Fruit fly (Drosophila melanogaster) whole organism, prepupa: ENCODE measurements around the gene Nnf1b.
A peak's percentile ranks its signal among the peaks of the same experiment; 100 is the strongest.

ENCODE experiments used
- CG10631 ChIP-seq: fragments of 200-800 bp; sonication (Bioruptor generic); optimal IDR thresholded peaks from 2 replicates; lab custom pipeline; 2016; ENCODE audit warnings: missing biosample characterization, missing genetic modification characterization
- CG11294 ChIP-seq: fragments of 200-800 bp; sonication (Bioruptor generic); IDR thresholded peaks from 2 replicates; pipeline ENCODE4 v1.3.6; 2022; ENCODE audit warnings: missing biosample characterization, missing genetic modification characterization
- CG11762 ChIP-seq: fragments of 200-800 bp; sonication (Bioruptor generic); optimal IDR thresholded peaks from 3 replicates; lab custom pipeline; 2016; ENCODE audit warnings: missing biosample characterization, missing genetic modification characterization; ENCODE audit not compliant: insufficient read depth
- CG11902 ChIP-seq: fragments of 200-800 bp; sonication (Bioruptor generic); optimal IDR thresholded peaks from 3 replicates; lab custom pipeline; 2016; ENCODE audit warnings: missing biosample characterization, missing genetic modification characterization
- CG1621 ChIP-seq: fragments of 200-800 bp; sonication (Bioruptor generic); optimal IDR thresholded peaks from 3 replicates; lab custom pipeline; 2018; ENCODE audit warnings: missing biosample characterization, mild to moderate bottlenecking, missing genetic modification characterization
- CG16779 ChIP-seq: fragments of 200-800 bp; sonication (Bioruptor generic); optimal IDR thresholded peaks from 3 replicates; lab custom pipeline; 2017; ENCODE audit warnings: missing biosample characterization, mild to moderate bottlenecking, missing genetic modification characterization
- CG31627 ChIP-seq: fragments of 200-800 bp; sonication (Bioruptor generic); optimal IDR thresholded peaks from 3 replicates; lab custom pipeline; 2016; ENCODE audit warnings: missing biosample characterization, missing genetic modification characterization
- CG34406 ChIP-seq: fragments of 200-800 bp; sonication (Bioruptor generic); optimal IDR thresholded peaks from 3 replicates; lab custom pipeline; 2016; ENCODE audit warnings: missing biosample characterization, missing genetic modification characterization
- CG3919 ChIP-seq: fragments of 200-800 bp; sonication (Bioruptor generic); optimal IDR thresholded peaks from 3 replicates; lab custom pipeline; 2016; ENCODE audit warnings: missing biosample characterization, missing genetic modification characterization
- CG4318 ChIP-seq: fragments of 200-800 bp; sonication (Bioruptor generic); optimal IDR thresholded peaks from 3 replicates; lab custom pipeline; 2017; ENCODE audit warnings: missing biosample characterization, mild to moderate bottlenecking, missing genetic modification characterization
- CG6163 ChIP-seq: fragments of 200-800 bp; sonication (Bioruptor generic); IDR thresholded peaks from 3 replicates; pipeline ENCODE4 v1.3.6; 2022; ENCODE audit warnings: missing biosample characterization, missing genetic modification characterization
- CG6276 ChIP-seq: fragments of 200-800 bp; sonication (Bioruptor generic); optimal IDR thresholded peaks from 2 replicates; lab custom pipeline; 2017; ENCODE audit warnings: missing biosample characterization, mild to moderate bottlenecking, missing genetic modification characterization
- CG6792 ChIP-seq: fragments of 200-800 bp; sonication (Bioruptor generic); optimal IDR thresholded peaks from 3 replicates; lab custom pipeline; 2016; ENCODE audit warnings: missing biosample characterization, missing genetic modification characterization
- CG6854 ChIP-seq: fragments of 200-800 bp; sonication (Bioruptor generic); optimal IDR thresholded peaks from 2 replicates; lab custom pipeline; 2017; ENCODE audit warnings: missing biosample characterization, mild to moderate bottlenecking, missing genetic modification characterization
- CG8119 ChIP-seq: fragments of 200-800 bp; sonication (Bioruptor generic); IDR thresholded peaks from 3 replicates; pipeline ENCODE4 v1.3.6; 2022; ENCODE audit warnings: missing biosample characterization, missing genetic modification characterization
- CG9139 ChIP-seq: fragments of 200-800 bp; sonication (Bioruptor generic); optimal IDR thresholded peaks from 3 replicates; lab custom pipeline; 2017; ENCODE audit warnings: missing biosample characterization, mild to moderate bottlenecking, missing genetic modification characterization
- Eip78C ChIP-seq: fragments of 200-800 bp; sonication (Bioruptor generic); peaks from one replicate; lab custom pipeline; 2016; ENCODE audit warnings: missing biosample characterization, missing genetic modification characterization
- Eip93F ChIP-seq: fragments of 200-800 bp; sonication (Bioruptor generic); optimal IDR thresholded peaks from 2 replicates; lab custom pipeline; 2016; ENCODE audit warnings: missing biosample characterization, mild to moderate bottlenecking, missing genetic modification characterization
- Ets21C ChIP-seq: fragments of 200-800 bp; sonication (Bioruptor generic); optimal IDR thresholded peaks from 3 replicates; lab custom pipeline; 2016; ENCODE audit warnings: missing biosample characterization, missing genetic modification characterization
- Ets96B ChIP-seq: fragments of 200-800 bp; optimal IDR thresholded peaks from 2 replicates; lab custom pipeline; 2019; ENCODE audit warnings: missing biosample characterization, mild to moderate bottlenecking, missing genetic modification characterization, moderate library complexity
- Hr39 ChIP-seq: fragments of 200-800 bp; sonication (Bioruptor generic); optimal IDR thresholded peaks from 2 replicates; lab custom pipeline; 2016; ENCODE audit warnings: missing biosample characterization, missing genetic modification characterization
- Lpt ChIP-seq: fragments of 200-800 bp; sonication (Bioruptor generic); optimal IDR thresholded peaks from 3 replicates; lab custom pipeline; 2016; ENCODE audit warnings: missing biosample characterization, missing genetic modification characterization
- OdsH ChIP-seq: fragments of 200-800 bp; sonication (Bioruptor generic); optimal IDR thresholded peaks from 3 replicates; lab custom pipeline; 2016; ENCODE audit warnings: missing biosample characterization, missing genetic modification characterization
- Smox ChIP-seq: fragments of 200-800 bp; sonication (Bioruptor generic); optimal IDR thresholded peaks from 3 replicates; lab custom pipeline; 2016; ENCODE audit warnings: missing biosample characterization, missing genetic modification characterization
- Sox102F ChIP-seq: fragments of 200-800 bp; sonication (Bioruptor generic); optimal IDR thresholded peaks from 2 replicates; lab custom pipeline; 2016; ENCODE audit warnings: missing biosample characterization, mild to moderate bottlenecking, missing genetic modification characterization
- Sox15 ChIP-seq: fragments of 200-800 bp; sonication (Bioruptor generic); optimal IDR thresholded peaks from 3 replicates; lab custom pipeline; 2016; ENCODE audit warnings: missing biosample characterization, missing genetic modification characterization
- dac ChIP-seq: fragments of 200-800 bp; sonication (Bioruptor generic); optimal IDR thresholded peaks from 2 replicates; lab custom pipeline; 2017; ENCODE audit warnings: missing biosample characterization, mild to moderate bottlenecking, missing genetic modification characterization
- dsx ChIP-seq: fragments of 200-800 bp; optimal IDR thresholded peaks from 3 replicates; lab custom pipeline; 2019; ENCODE audit warnings: missing biosample characterization, mild to moderate bottlenecking, missing genetic modification characterization, moderate library complexity; ENCODE audit not compliant: poor library complexity, severe bottlenecking
- eg ChIP-seq: fragments of 200-800 bp; sonication (Bioruptor generic); IDR thresholded peaks from 3 replicates; pipeline ENCODE4 v1.3.6; 2022; ENCODE audit warnings: missing biosample characterization, missing genetic modification characterization
- esn ChIP-seq: fragments of 200-800 bp; sonication (Bioruptor generic); optimal IDR thresholded peaks from 2 replicates; lab custom pipeline; 2016; ENCODE audit warnings: missing biosample characterization, mild to moderate bottlenecking, missing genetic modification characterization, moderate library complexity
- fkh ChIP-seq: fragments of 200-800 bp; sonication (Bioruptor generic); optimal IDR thresholded peaks from 3 replicates; lab custom pipeline; 2017; ENCODE audit warnings: missing biosample characterization, mild to moderate bottlenecking, missing genetic modification characterization, moderate library complexity
- net ChIP-seq: fragments of 200-800 bp; sonication (Bioruptor generic); optimal IDR thresholded peaks from 3 replicates; lab custom pipeline; 2016; ENCODE audit warnings: missing biosample characterization, missing genetic modification characterization
- pdm3 ChIP-seq: fragments of 200-800 bp; sonication (Bioruptor generic); optimal IDR thresholded peaks from 3 replicates; lab custom pipeline; 2016; ENCODE audit warnings: missing biosample characterization, missing genetic modification characterization
- topi ChIP-seq: fragments of 200-800 bp; sonication (Bioruptor generic); optimal IDR thresholded peaks from 3 replicates; lab custom pipeline; 2016; ENCODE audit warnings: missing biosample characterization, missing genetic modification characterization
- vri ChIP-seq: fragments of 200-800 bp; sonication (Bioruptor generic); optimal IDR thresholded peaks from 3 replicates; lab custom pipeline; 2016; ENCODE audit warnings: missing biosample characterization, mild to moderate bottlenecking, missing genetic modification characterization

Gene Nnf1b

dm6 chr2L:810277-810676 is at the start of gene Nnf1b:
Nnf1b (plus strand) TSS chr2L:810577.
- no peak for TF ChIP-seq CG6163 (GFP tag; lab: Robert Waterston, UW)
- TF ChIP-seq Hr39, result no peak
- no peak for TF ChIP-seq esn (GFP tag; lab: Kevin White, UChicago)
- no peak for TF ChIP-seq Sox102F
- no peak for TF ChIP-seq CG11902 (GFP tag; lab: Kevin White, UChicago)
- TF ChIP-seq pdm3, result no peak
- TF ChIP-seq CG9139 (GFP tag; lab: Kevin White, UChicago), result no peak
- TF ChIP-seq eg (GFP tag; lab: Robert Waterston, UW), result no peak
- TF ChIP-seq dac, result no peak
- no peak for TF ChIP-seq Ets96B (tag; lab: Kevin White, UChicago)
- no peak for TF ChIP-seq dsx (GFP tag; lab: Kevin White, UChicago)
- no peak for TF ChIP-seq CG34406
- no peak for TF ChIP-seq Ets21C (GFP tag; lab: Kevin White, UChicago)
- TF ChIP-seq, all 60 proteins: peak for 0

dm6 chr2L:773247-773646 is 37.1 kb upstream of the Nnf1b start, which contains the start of gene CG12506:
CG12506 (plus strand) TSS chr2L:773547.
- no peak for TF ChIP-seq Eip78C (GFP tag; lab: Kevin White, UChicago)
- TF ChIP-seq OdsH (GFP tag; lab: Kevin White, UChicago), result no peak
- TF ChIP-seq CG8119, result no peak
- peak; percentile 7 for TF ChIP-seq fkh
- TF ChIP-seq, all 60 proteins: peak for 1

- TF ChIP-seq fkh (peak; percentile 3), CG1621 (tag; lab: Kevin White, UChicago) (no peak), CG4318 (GFP tag; lab: Kevin White, UChicago) (no peak), CG16779 (tag; lab: Kevin White, UChicago) (no peak)
These were observed 34.1 kb upstream of the Nnf1b start, which contains the start of gene CG13946 for dm6 chr2L:776236-776635. CG13946 (plus strand) TSS chr2L:776536.

dm6 chr2L:779123-779584 is 31.2 kb upstream of the Nnf1b start, which contains the start of gene CG13947:
CG13947 (plus strand) TSS chr2L:779173.
- TF ChIP-seq vri (GFP tag; lab: Kevin White, UChicago) (no peak), Lpt (GFP tag; lab: Kevin White, UChicago) (no peak), dsx (GFP tag; lab: Kevin White, UChicago) (no peak), CG4318 (GFP tag; lab: Kevin White, UChicago) (no peak), Eip93F (no peak), CG11762 (no peak), CG8119 (no peak), CG6276 (GFP tag; lab: Kevin White, UChicago) (no peak), CG6854 (GFP tag; lab: Kevin White, UChicago) (no peak), CG31627 (GFP tag; lab: Kevin White, UChicago) (no peak)
- TF ChIP-seq, all 60 proteins: peak for 0

dm6 chr2L:780182-780581 is 30.2 kb upstream of the Nnf1b start, which contains the start of gene Gr21a:
Gr21a (plus strand) TSS chr2L:780482.
- no peak for TF ChIP-seq CG6792 (GFP tag; lab: Kevin White, UChicago)
- TF ChIP-seq CG6854 (GFP tag; lab: Kevin White, UChicago), result no peak
- TF ChIP-seq CG3919 (GFP tag; lab: Kevin White, UChicago), result no peak
- no peak for TF ChIP-seq CG31627 (GFP tag; lab: Kevin White, UChicago)
- TF ChIP-seq CG16779 (tag; lab: Kevin White, UChicago), result no peak
- no peak for TF ChIP-seq Sox15 (GFP tag; lab: Kevin White, UChicago)
- no peak for TF ChIP-seq Smox
- no peak for TF ChIP-seq CG10631 (GFP tag; lab: Kevin White, UChicago)
- TF ChIP-seq topi (GFP tag; lab: Kevin White, UChicago), result no peak
- no peak for TF ChIP-seq CG11294 (GFP tag; lab: Robert Waterston, UW)
- TF ChIP-seq net (GFP tag; lab: Kevin White, UChicago), result no peak
